Worm (Caenorhabditis elegans) whole organism, L4 larva: ENCODE data around the gene nhr-19.

ENCODE experiments used
- T26A8.4 ChIP-seq: fragments of 200-800 bp; sonication (Bioruptor generic); IDR thresholded peaks from 2 replicates; pipeline ENCODE4 v1.3.6; 2022; ENCODE audit warnings: missing genetic modification characterization, missing compliant biosample characterization
- Y105C5A.15 ChIP-seq: fragments of 200-800 bp; sonication (Bioruptor generic); IDR thresholded peaks from 2 replicates; pipeline ENCODE4 v1.3.6; 2022; ENCODE audit warnings: missing genetic modification characterization, missing compliant biosample characterization
- ces-1 ChIP-seq: fragments of 150-350 bp; sonication (generic microtip); optimal IDR thresholded peaks from 4 replicates; lab custom pipeline; 2014; ENCODE audit warnings: missing biosample characterization, missing genetic modification reagents, missing genetic modification characterization
- daf-12 ChIP-seq: fragments of 150-350 bp; optimal IDR thresholded peaks from 2 replicates; lab custom pipeline; 2014; ENCODE audit warnings: missing biosample characterization, missing genetic modification reagents, missing genetic modification characterization
- daf-16 ChIP-seq, 3 experiments: sonication (generic microtip); optimal IDR thresholded peaks; 2 replicates each; lab custom pipeline; 2016 to 2017; ENCODE audit warnings: missing genetic modification characterization in 3 of 3, missing genetic modification reagents in 3 of 3, mild to moderate bottlenecking in 2 of 3, missing compliant biosample characterization in 2 of 3, missing biosample characterization in 1 of 3, moderate library complexity in 1 of 3
- dve-1 ChIP-seq: sonication (generic microtip); optimal IDR thresholded peaks from 2 replicates; lab custom pipeline; 2017; ENCODE audit warnings: antibody characterized with exemption, mild to moderate bottlenecking, missing genetic modification characterization, missing compliant biosample characterization; ENCODE audit not compliant: insufficient read depth
- fos-1 ChIP-seq: fragments of 150-350 bp; optimal IDR thresholded peaks from 2 replicates; lab custom pipeline; 2014; ENCODE audit warnings: missing biosample characterization, missing genetic modification characterization
- hif-1 ChIP-seq, 2 experiments: sonication (generic microtip); optimal IDR thresholded peaks; 2 replicates each; lab custom pipeline; 2016 to 2017; ENCODE audit warnings: missing compliant biosample characterization in 2 of 2, missing genetic modification characterization in 2 of 2, missing genetic modification reagents in 2 of 2, missing genotype in 2 of 2, mild to moderate bottlenecking in 1 of 2
- hlh-30 ChIP-seq: sonication (generic microtip); optimal IDR thresholded peaks from 2 replicates; lab custom pipeline; 2017; ENCODE audit warnings: antibody characterized with exemption, mild to moderate bottlenecking, missing genetic modification characterization, missing compliant biosample characterization; ENCODE audit not compliant: insufficient read depth
- lin-38 ChIP-seq: fragments of 200-800 bp; sonication (Bioruptor generic); IDR thresholded peaks from 2 replicates; pipeline ENCODE4 v1.3.6; 2022; ENCODE audit warnings: missing genetic modification reagents, missing genetic modification characterization, missing compliant biosample characterization
- mes-2 ChIP-seq: sonication (generic microtip); optimal IDR thresholded peaks from 2 replicates; lab custom pipeline; 2016; ENCODE audit warnings: missing genotype, mild to moderate bottlenecking, missing genetic modification characterization, missing compliant biosample characterization; ENCODE audit not compliant: poor library complexity, severe bottlenecking
- nhr-11 ChIP-seq: fragments of 150-350 bp; optimal IDR thresholded peaks from 2 replicates; lab custom pipeline; 2014; ENCODE audit warnings: missing biosample characterization, missing genetic modification characterization
- nhr-111 ChIP-seq: fragments of 200-800 bp; sonication (Bioruptor generic); optimal IDR thresholded peaks from 2 replicates; lab custom pipeline; 2018; ENCODE audit warnings: mild to moderate bottlenecking, missing genetic modification characterization, missing compliant biosample characterization
- nhr-28 ChIP-seq: fragments of 150-350 bp; optimal IDR thresholded peaks from 2 replicates; lab custom pipeline; 2014; ENCODE audit warnings: missing biosample characterization, missing genetic modification characterization
- nhr-48 ChIP-seq: sonication (generic microtip); optimal IDR thresholded peaks from 2 replicates; lab custom pipeline; 2016; ENCODE audit warnings: mild to moderate bottlenecking, missing genetic modification characterization, missing compliant biosample characterization
- php-3 ChIP-seq: fragments of 200-800 bp; sonication (Bioruptor generic); IDR thresholded peaks from 2 replicates; pipeline ENCODE4 v1.3.6; 2022; ENCODE audit warnings: missing genetic modification reagents, missing genetic modification characterization, missing compliant biosample characterization
- snpc-1.2 ChIP-seq: fragments of 200-800 bp; sonication (Bioruptor generic); IDR thresholded peaks from 2 replicates; pipeline ENCODE4 v1.3.6; 2022; ENCODE audit warnings: missing genetic modification reagents, missing genetic modification characterization, missing compliant biosample characterization
- spr-3 ChIP-seq: fragments of 200-800 bp; sonication (Bioruptor generic); optimal IDR thresholded peaks from 2 replicates; lab custom pipeline; 2018; ENCODE audit warnings: mild to moderate bottlenecking, missing genetic modification characterization, missing compliant biosample characterization
- unc-130 ChIP-seq: sonication (generic microtip); optimal IDR thresholded peaks from 2 replicates; lab custom pipeline; 2016; ENCODE audit warnings: missing genetic modification reagents, missing genetic modification characterization, missing compliant biosample characterization
- unc-39 ChIP-seq: sonication (generic microtip); optimal IDR thresholded peaks from 2 replicates; lab custom pipeline; 2017; ENCODE audit warnings: missing biosample characterization, missing genetic modification characterization
- unc-62 ChIP-seq, 3 experiments: fragments of 150-350 bp in 1 of 3; sonication (generic microtip); optimal IDR thresholded peaks in 2 of 3; peaks in 1 of 3; 1 replicate in 1 of 3; 2 replicates in 2 of 3; lab custom pipeline; 2014 to 2017; ENCODE audit warnings: missing biosample characterization in 3 of 3, missing genetic modification characterization in 3 of 3, missing genetic modification reagents in 3 of 3, missing genotype in 1 of 3
- vab-7 ChIP-seq: fragments of 200-800 bp; sonication (Bioruptor generic); IDR thresholded peaks from 2 replicates; pipeline ENCODE4 v1.3.6; 2022; ENCODE audit warnings: missing genetic modification reagents, missing genetic modification characterization, missing compliant biosample characterization
- zfp-3 ChIP-seq: fragments of 200-800 bp; sonication (Bioruptor generic); conservative IDR thresholded peaks from 2 replicates; pipeline ENCODE4 v1.3.6; 2022; ENCODE audit warnings: missing genetic modification reagents, missing genetic modification characterization, missing compliant biosample characterization
- ztf-11 ChIP-seq: fragments of 150-350 bp; optimal IDR thresholded peaks from 2 replicates; lab custom pipeline; 2014; ENCODE audit warnings: missing biosample characterization, missing genetic modification characterization

The nhr-19 gene

ce11 chrII:9553179-9553578 lies 52.1 kb downstream of the nhr-19 start, which contains the start of gene F35H8.1:
Gene F35H8.1 (minus strand): TSS chrII:9553279.
- TF ChIP-seq unc-62 (GFP tag; optimal IDR thresholded peaks at IDR 0.05 in 1 of 2; lab: Kevin White, UChicago) = peak in 1 of 2 experiments; percentile 12
- TF ChIP-seq unc-62 (tag; optimal IDR thresholded peaks at IDR 0.05; lab: Kevin White, UChicago) = no peak
- no peak for TF ChIP-seq dve-1 (tag; lab: Kevin White, UChicago)

ce11 chrII:9551536-9551935 lies 53.8 kb downstream of the nhr-19 start, which contains the start of gene F35H8.12:
Gene F35H8.12 (plus strand): TSS chrII:9551836.
- TF ChIP-seq hlh-30 (no peak), php-3 (GFP tag; lab: Robert Waterston, UW) (no peak), ztf-11 (tag; lab: Kevin White, UChicago) (no peak), T26A8.4 (no peak), vab-7 (GFP tag; lab: Robert Waterston, UW) (no peak), nhr-111 (GFP tag; lab: Kevin White, UChicago) (no peak), fos-1 (no peak), nhr-48 (tag; lab: Kevin White, UChicago) (no peak), zfp-3 (GFP tag; lab: Robert Waterston, UW) (no peak), lin-38 (GFP tag; lab: Robert Waterston, UW) (no peak), spr-3 (no peak), ces-1 (GFP tag; lab: Kevin White, UChicago) (no peak), Y105C5A.15 (no peak), snpc-1.2 (GFP tag; lab: Robert Waterston, UW) (no peak), nhr-28 (tag; lab: Kevin White, UChicago) (no peak), hif-1 (tag; optimal IDR thresholded peaks at IDR 0.05; lab: Kevin White, UChicago) (no peak), mes-2 (tag; lab: Kevin White, UChicago) (no peak), nhr-11 (tag; lab: Kevin White, UChicago) (no peak), unc-130 (GFP tag; lab: Kevin White, UChicago) (no peak)

ce11 chrII:9550718-9551117 lies 54.6 kb downstream of the nhr-19 start, which contains the start of gene sra-6:
Gene sra-6 (minus strand): TSS chrII:9550818.
- TF ChIP-seq daf-12 (tag; lab: Kevin White, UChicago) (no peak), unc-39 (tag; lab: Kevin White, UChicago) (no peak), nhr-11 (tag; lab: Kevin White, UChicago) (no peak), daf-16 (GFP tag; optimal IDR thresholded peaks at IDR 0.05; lab: Kevin White, UChicago) (no peak), daf-16 (tag; optimal IDR thresholded peaks at IDR 0.05; lab: Kevin White, UChicago) (no peak)
